Worm (Caenorhabditis elegans) whole organism, late embryonic: ENCODE measurements around the gene Y56A3A.7.

Source experiments
- ceh-24 ChIP-seq: sonication (generic microtip); optimal IDR thresholded peaks from 2 replicates; lab custom pipeline; 2016; ENCODE audit warnings: mild to moderate bottlenecking, missing genetic modification characterization, missing compliant biosample characterization
- ceh-31 ChIP-seq: sonication (generic microtip); optimal IDR thresholded peaks from 2 replicates; lab custom pipeline; 2016; ENCODE audit warnings: missing genetic modification characterization, missing compliant biosample characterization
- ceh-34 ChIP-seq: sonication (generic microtip); optimal IDR thresholded peaks from 2 replicates; lab custom pipeline; 2016; ENCODE audit warnings: mild to moderate bottlenecking, missing genetic modification characterization, missing compliant biosample characterization
- ceh-48 ChIP-seq: sonication (generic microtip); optimal IDR thresholded peaks from 2 replicates; lab custom pipeline; 2016; ENCODE audit warnings: missing genetic modification characterization, inconsistent platforms, missing compliant biosample characterization
- fkh-10 ChIP-seq: fragments of 150-350 bp; optimal IDR thresholded peaks from 2 replicates; lab custom pipeline; 2014; ENCODE audit warnings: missing biosample characterization, missing genetic modification reagents, missing genetic modification characterization
- fkh-6 ChIP-seq: sonication (generic microtip); optimal IDR thresholded peaks from 2 replicates; lab custom pipeline; 2016; ENCODE audit warnings: missing genetic modification characterization, missing compliant biosample characterization
- hlh-6 ChIP-seq: sonication (generic microtip); optimal IDR thresholded peaks from 2 replicates; lab custom pipeline; 2016; ENCODE audit warnings: missing genotype, missing genetic modification characterization, missing compliant biosample characterization
- pax-1 ChIP-seq: fragments of 150-350 bp; optimal IDR thresholded peaks from 2 replicates; lab custom pipeline; 2014; ENCODE audit warnings: missing biosample characterization, missing genetic modification characterization
- pha-4 ChIP-seq: fragments of 150-350 bp; optimal IDR thresholded peaks from 2 replicates; lab custom pipeline; 2018; ENCODE audit warnings: missing biosample characterization, missing genetic modification reagents, missing genetic modification characterization
- pqm-1 ChIP-seq: sonication (generic microtip); optimal IDR thresholded peaks from 2 replicates; lab custom pipeline; 2016; ENCODE audit warnings: missing genetic modification characterization, missing compliant biosample characterization
- ref-2 ChIP-seq: sonication (generic microtip); optimal IDR thresholded peaks from 2 replicates; lab custom pipeline; 2016; ENCODE audit warnings: missing genetic modification characterization, missing compliant biosample characterization
- syd-9 ChIP-seq: sonication (generic microtip); optimal IDR thresholded peaks from 2 replicates; lab custom pipeline; 2016; ENCODE audit warnings: mild to moderate bottlenecking, missing genetic modification characterization, moderate library complexity, missing compliant biosample characterization
- unc-3 ChIP-seq, 2 experiments: fragments of 200-800 bp in 1 of 2; sonication (Bioruptor generic) in 1 of 2; sonication (generic microtip) in 1 of 2; conservative IDR thresholded peaks in 1 of 2; optimal IDR thresholded peaks in 1 of 2; 2 replicates each; pipeline versions ENCODE4 v1.3.6 to Lab custom; 2016 to 2022; ENCODE audit warnings: missing compliant biosample characterization in 2 of 2, missing genetic modification characterization in 2 of 2, missing genetic modification reagents in 1 of 2
- unc-86 ChIP-seq: sonication (generic microtip); optimal IDR thresholded peaks from 2 replicates; lab custom pipeline; 2016; ENCODE audit warnings: missing genetic modification characterization, missing compliant biosample characterization

DNA sequence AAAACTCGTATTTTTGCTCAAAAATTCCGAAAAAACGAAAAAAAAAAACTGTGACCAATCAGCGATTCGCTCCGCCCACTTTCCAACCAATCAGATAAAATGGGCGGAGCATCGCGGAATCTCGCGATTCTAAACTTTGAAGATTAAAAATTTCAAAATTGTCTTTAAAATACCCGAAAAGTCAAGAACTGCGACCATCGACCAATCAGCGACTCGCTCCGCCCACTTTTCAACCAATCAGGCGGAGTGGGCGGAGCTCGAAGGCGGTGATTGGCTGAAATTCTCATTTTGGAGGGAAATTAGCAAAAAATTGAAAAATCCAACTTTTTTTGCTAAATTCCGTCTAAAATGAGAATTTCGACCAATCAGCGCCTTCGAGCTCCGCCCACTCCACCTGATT, 49.0 kb upstream of the Y56A3A.7 start:
- no peak for TF ChIP-seq pax-1
- no peak for TF ChIP-seq pqm-1 (tag; lab: Kevin White, UChicago)
- TF ChIP-seq fkh-10 (GFP tag; lab: Kevin White, UChicago), result no peak
- TF ChIP-seq syd-9, result no peak
- TF ChIP-seq ceh-34 (tag; lab: Kevin White, UChicago), result no peak
- TF ChIP-seq pha-4 (tag; lab: Kevin White, UChicago), result no peak
- no peak for TF ChIP-seq ceh-48 (tag; lab: Kevin White, UChicago)
- no peak for TF ChIP-seq unc-86 (tag; lab: Kevin White, UChicago)
- TF ChIP-seq fkh-6 (tag; lab: Kevin White, UChicago), result no peak
- TF ChIP-seq unc-3 (GFP tag; conservative IDR thresholded peaks at IDR 0.05; lab: Robert Waterston, UW), result no peak
- TF ChIP-seq unc-3 (tag; optimal IDR thresholded peaks at IDR 0.05; lab: Kevin White, UChicago), result no peak
- TF ChIP-seq ceh-24 (tag; lab: Kevin White, UChicago), result no peak
- TF ChIP-seq hlh-6 (tag; lab: Kevin White, UChicago), result no peak
- TF ChIP-seq ceh-31 (tag; lab: Kevin White, UChicago), result no peak
- TF ChIP-seq ref-2, result no peak
